Fruit fly (Drosophila melanogaster): ENCODE data around the gene dsb.

Gene dsb

dm6 chr3L:1885436-1885835 lies 24.6 kb downstream of the dsb start, which contains the start of gene Tmhs (continued):
- TF ChIP-seq Sry-β (GFP tag; optimal IDR thresholded peaks at IDR 0.05) (no peak), Med (GFP tag) (peak; percentile 43), NC2β (GFP tag; optimal IDR thresholded peaks at IDR 0.05) (no peak), Awh (GFP tag; IDR thresholded peaks at IDR 0.05) (0 out of 2 replicates have a peak, but pooled peaks have one; percentile 36), CG1832 (GFP tag; optimal IDR thresholded peaks at IDR 0.05) (peak; percentile 8), HLHmδ (GFP tag; optimal IDR thresholded peaks at IDR 0.05) (peak; percentile 71), CG42726 (GFP tag; IDR thresholded peaks at IDR 0.05; ENCODE audit: partially characterized antibody) (peak; percentile 14; the same call in 1 of the 2 replicates), CG8290 (GFP tag; optimal IDR thresholded peaks at IDR 0.05) (no peak), CG8290 (tag; optimal IDR thresholded peaks at IDR 0.05) (peak in 1 of 2 experiments; percentile 20), otp (GFP tag; IDR thresholded peaks at IDR 0.05) (peak; percentile 28; the same call in 1 of the 3 replicates), CG13894 (tag; optimal IDR thresholded peaks at IDR 0.05) (peak; percentile 10), Hand (GFP tag; optimal IDR thresholded peaks at IDR 0.05) (no peak), MTF-1 (GFP tag; optimal IDR thresholded peaks at IDR 0.05; ENCODE audit: borderline replicate concordance) (peak; percentile 19), CG12769 (tag; optimal IDR thresholded peaks at IDR 0.05) (peak; percentile 90), Fer1 (GFP tag; optimal IDR thresholded peaks at IDR 0.05) (no peak), CG34224 (GFP tag; IDR thresholded peaks at IDR 0.05; ENCODE audit: partially characterized antibody) (peak; percentile 33; the same call in 2 of the 3 replicates), oc (tag; optimal IDR thresholded peaks at IDR 0.05) (peak; percentile 24), CrebB (tag; optimal IDR thresholded peaks at IDR 0.05) (no peak), Deaf1 (tag; optimal IDR thresholded peaks at IDR 0.05) (peak; percentile 68), rib (GFP tag; IDR thresholded peaks at IDR 0.05) (peak; percentile 65; the same call in 1 of the 2 replicates), abd-A (tag; optimal IDR thresholded peaks at IDR 0.05) (peak; percentile 39), vvl (GFP tag; IDR thresholded peaks at IDR 0.05) (peak; percentile 72), CG2199 (GFP tag; IDR thresholded peaks at IDR 0.05) (peak; percentile 61; the same call in 1 of the 3 replicates), nom (GFP tag; optimal IDR thresholded peaks at IDR 0.05) (peak; percentile 9), ci (GFP tag; IDR thresholded peaks at IDR 0.05) (peak; percentile 65; the same call in 2 of the 3 replicates), chinmo (GFP tag; IDR thresholded peaks at IDR 0.05; ENCODE audit: partially characterized antibody) (peak; percentile 68; the same call in 1 of the 4 replicates), Fer2 (tag; optimal IDR thresholded peaks at IDR 0.05) (no peak), Trl (optimal IDR thresholded peaks at IDR 0.05) (peak; percentile 59 to 91), Trl (GFP tag; optimal IDR thresholded peaks at IDR 0.05) (no peak), CG13287 (GFP tag; IDR thresholded peaks at IDR 0.05; ENCODE audit: partially characterized antibody) (peak; percentile 12; the same call in 1 of the 2 replicates), sd (tag; optimal IDR thresholded peaks at IDR 0.05) (peak; percentile 27), Drgx (GFP tag; IDR thresholded peaks at IDR 0.05) (0 out of 2 replicates have a peak, but pooled peaks have one; percentile 14), pros (GFP tag; optimal IDR thresholded peaks at IDR 0.05) (peak; percentile 94), yki (optimal IDR thresholded peaks at IDR 0.05) (peak; percentile 43), cato (GFP tag; optimal IDR thresholded peaks at IDR 0.05; ENCODE audit: borderline replicate concordance) (no peak), CG1603 (tag; optimal IDR thresholded peaks at IDR 0.05) (peak; percentile 9), Jarid2 (GFP tag; optimal IDR thresholded peaks at IDR 0.05) (peak; percentile 74)

- no peak for TF ChIP-seq D19B (GFP tag; optimal IDR thresholded peaks at IDR 0.05)
- TF ChIP-seq CG11504 (tag; optimal IDR thresholded peaks at IDR 0.05): no peak
- peak; percentile 15 for TF ChIP-seq CG14710 (tag; optimal IDR thresholded peaks at IDR 0.05)
- TF ChIP-seq Hmr (GFP tag; optimal IDR thresholded peaks at IDR 0.05): no peak
- TF ChIP-seq Max (GFP tag; optimal IDR thresholded peaks at IDR 0.05): peak; percentile 8
- TF ChIP-seq cato (GFP tag; optimal IDR thresholded peaks at IDR 0.05; ENCODE audit: borderline replicate concordance): no peak
- TF ChIP-seq CG17612 (GFP tag; IDR thresholded peaks at IDR 0.05): no peak
- TF ChIP-seq CG18476 (GFP tag; optimal IDR thresholded peaks at IDR 0.05): peak; percentile 3
- TF ChIP-seq CG17568 (GFP tag; optimal IDR thresholded peaks at IDR 0.05): peak; percentile 2
- TF ChIP-seq vvl (GFP tag; IDR thresholded peaks at IDR 0.05): 0 out of 2 replicates have a peak, but pooled peaks have one; percentile 10
- no peak for TF ChIP-seq hkb (optimal IDR thresholded peaks at IDR 0.05)
- 0 out of 2 replicates have a peak, but pooled peaks have one; percentile 6 for TF ChIP-seq hkb (GFP tag; IDR thresholded peaks at IDR 0.05)
- peak; percentile 76 for TF ChIP-seq Scr (GFP tag; IDR thresholded peaks at IDR 0.05; ENCODE audit: partially characterized antibody)
- TF ChIP-seq CG1603 (tag; optimal IDR thresholded peaks at IDR 0.05): peak; percentile 47
- TF ChIP-seq HmgZ (tag; optimal IDR thresholded peaks at IDR 0.05): peak; percentile 16
- no peak for TF ChIP-seq gfzf (GFP tag; optimal IDR thresholded peaks at IDR 0.05)
- TF ChIP-seq bigmax (GFP tag; optimal IDR thresholded peaks at IDR 0.05): no peak
Measured at dm6 chr3L:1884652-1885051, 25.3 kb downstream of the dsb start, which contains the start of gene Aprt. Gene Aprt (minus strand): TSS chr3L:1885019.

Measured in whole organism, embryonic.